Fruit fly (Drosophila melanogaster) Kc167 (cell line): ENCODE data around the gene ND-15.

ENCODE experiments used
- Myc ChIP-seq: fragments of >200 bp; optimal IDR thresholded peaks from 2 replicates; lab custom pipeline; 2017; ENCODE audit warnings: missing external identifiers
- h ChIP-seq: fragments of >200 bp; optimal IDR thresholded peaks from 3 replicates; lab custom pipeline; 2018; ENCODE audit warnings: missing external identifiers
- psq ChIP-seq: fragments of >200 bp; optimal IDR thresholded peaks from 2 replicates; lab custom pipeline; 2017; ENCODE audit warnings: missing external identifiers
- ttk ChIP-seq: sonication (Bioruptor generic); optimal IDR thresholded peaks from 2 replicates; lab custom pipeline; 2017; ENCODE audit warnings: missing external identifiers

DNA sequence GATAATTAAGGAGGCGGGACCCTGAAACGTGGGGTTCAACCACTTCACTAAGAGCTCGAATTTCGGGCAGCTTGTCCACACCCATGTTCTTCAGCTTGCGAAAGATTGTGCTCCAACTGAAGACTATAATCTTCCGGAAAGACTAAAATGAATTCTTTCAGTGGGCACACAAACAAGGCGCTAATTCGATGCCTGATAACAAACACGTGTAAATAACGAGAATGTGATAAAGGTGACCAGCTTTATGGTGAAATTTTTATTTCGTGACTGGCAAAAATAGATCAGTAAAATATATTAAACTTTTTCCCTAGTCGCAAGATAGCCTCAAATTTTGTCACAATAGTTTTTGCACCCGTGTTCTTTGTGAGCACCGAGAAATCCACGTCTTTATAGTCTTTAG lies 26.3 kb downstream of the ND-15 start, which contains the start of the genes CG31975 and ovm:
- no peak for TF ChIP-seq Myc (lab: Kevin White, UChicago)
- TF ChIP-seq ttk (lab: Kevin White, UChicago): no peak
- TF ChIP-seq psq (lab: Kevin White, UChicago): no peak
- no peak for TF ChIP-seq h
